Fruit fly (Drosophila melanogaster): Measurements from ENCODE around the gene CG18731.

CG18731 gene

DNA sequence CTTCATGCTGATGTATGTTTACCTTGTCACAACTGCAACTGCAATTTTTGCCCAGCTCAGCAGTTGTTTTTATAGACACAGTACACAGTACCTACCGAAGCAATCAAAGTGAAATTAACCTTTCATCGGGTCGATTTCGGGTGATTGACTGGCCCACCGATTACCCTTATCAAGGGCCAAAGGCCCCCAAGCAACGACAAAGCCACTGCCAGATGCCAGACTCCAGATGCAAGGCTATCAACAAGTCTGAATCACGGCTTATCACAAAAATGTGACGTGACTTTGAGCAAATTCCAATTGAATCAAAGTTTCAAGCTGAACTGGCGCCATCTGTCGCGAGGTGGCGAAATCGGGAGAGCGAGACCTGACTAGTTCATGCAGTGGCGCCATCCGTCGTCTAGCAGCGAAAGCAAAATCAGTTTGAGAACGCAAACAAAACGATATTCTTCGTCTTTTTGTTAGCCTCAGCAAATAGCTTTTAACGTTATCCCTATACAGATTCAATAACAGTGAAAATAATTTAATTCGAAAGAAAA is 8.0 kb upstream of the CG18731 start, which contains the start of gene Obp99b (continued):
- TF ChIP-seq dysf (GFP tag; IDR thresholded peaks at IDR 0.05), result peak; percentile 80
- TF ChIP-seq unpg (GFP tag; optimal IDR thresholded peaks at IDR 0.05), result peak; percentile 80
- peak; percentile 82 for TF ChIP-seq CG4707 (GFP tag; optimal IDR thresholded peaks at IDR 0.05)
- TF ChIP-seq Gug (GFP tag; IDR thresholded peaks at IDR 0.05), result peak; percentile 53; the same call in 3 of the 4 replicates
- TF ChIP-seq Hr51 (GFP tag; optimal IDR thresholded peaks at IDR 0.05), result peak; percentile 42 to 66
- TF ChIP-seq ssp (GFP tag; IDR thresholded peaks at IDR 0.05), result peak; percentile 67
- peak; percentile 66 for TF ChIP-seq CG4854 (GFP tag; optimal IDR thresholded peaks at IDR 0.05)
- TF ChIP-seq sr (GFP tag; IDR thresholded peaks at IDR 0.05), result peak; percentile 73; the same call in 2 of the 3 replicates
- peak; percentile 14 for TF ChIP-seq CG31388 (GFP tag; optimal IDR thresholded peaks at IDR 0.05)
- TF ChIP-seq Hsf (GFP tag; optimal IDR thresholded peaks at IDR 0.05), result peak; percentile 84
- TF ChIP-seq HLH3B (GFP tag; IDR thresholded peaks at IDR 0.05), result peak; percentile 80
- peak; percentile 5 for TF ChIP-seq CG10565 (GFP tag; optimal IDR thresholded peaks at IDR 0.05)
- no peak for TF ChIP-seq Hr78 (GFP tag; optimal IDR thresholded peaks at IDR 0.05)
- no peak for TF ChIP-seq Fer1 (GFP tag; optimal IDR thresholded peaks at IDR 0.05)
- TF ChIP-seq CG4404 (GFP tag; IDR thresholded peaks at IDR 0.05), result peak; percentile 53
- TF ChIP-seq Xbp1 (GFP tag; optimal IDR thresholded peaks at IDR 0.05), result peak; percentile 88
- TF ChIP-seq pum (GFP tag; optimal IDR thresholded peaks at IDR 0.05), result peak; percentile 68
- peak; percentile 90 for TF ChIP-seq H15 (GFP tag; IDR thresholded peaks at IDR 0.05)
- peak; percentile 63 for TF ChIP-seq Dad (GFP tag; optimal IDR thresholded peaks at IDR 0.05)
- no peak for TF ChIP-seq CG6272 (GFP tag; IDR thresholded peaks at IDR 0.05)
- peak; percentile 96 for TF ChIP-seq ci (GFP tag; IDR thresholded peaks at IDR 0.05)
- peak; percentile 82 for TF ChIP-seq dmrt99B (tag; optimal IDR thresholded peaks at IDR 0.05)
- TF ChIP-seq CG15601 (tag; optimal IDR thresholded peaks at IDR 0.05), result peak; percentile 62
- TF ChIP-seq CG30403 (GFP tag; optimal IDR thresholded peaks at IDR 0.05), result peak; percentile 18
- peak; percentile 65 for TF ChIP-seq CG18764 (GFP tag; optimal IDR thresholded peaks at IDR 0.05)
- peak; percentile 35 for TF ChIP-seq Ssrp (tag; optimal IDR thresholded peaks at IDR 0.05)
- TF ChIP-seq sens-2 (GFP tag; IDR thresholded peaks at IDR 0.05), result peak; percentile 90
- TF ChIP-seq pros (GFP tag; optimal IDR thresholded peaks at IDR 0.05), result no peak
- peak; percentile 60 for TF ChIP-seq CG12942 (GFP tag; optimal IDR thresholded peaks at IDR 0.05)
- TF ChIP-seq CG2712 (tag; optimal IDR thresholded peaks at IDR 0.05), result peak; percentile 70
- TF ChIP-seq CG16863 (GFP tag; optimal IDR thresholded peaks at IDR 0.05), result peak; percentile 85
- TF ChIP-seq CG7271 (tag; optimal IDR thresholded peaks at IDR 0.05), result peak; percentile 79
- no peak for TF ChIP-seq luna (GFP tag; optimal IDR thresholded peaks at IDR 0.05)
- TF ChIP-seq crol (GFP tag; IDR thresholded peaks at IDR 0.05), result 0 out of 2 replicates have a peak, but pooled peaks have one; percentile 28
- TF ChIP-seq HLHmδ (GFP tag; optimal IDR thresholded peaks at IDR 0.05), result peak; percentile 99
- peak; percentile 71 for TF ChIP-seq Nf-YA (GFP tag; IDR thresholded peaks at IDR 0.05)
- TF ChIP-seq schlank (tag; optimal IDR thresholded peaks at IDR 0.05), result peak; percentile 55
- TF ChIP-seq dpn (GFP tag; optimal IDR thresholded peaks at IDR 0.05), result peak; percentile 76 to 78
- TF ChIP-seq CG33557 (GFP tag; optimal IDR thresholded peaks at IDR 0.05), result peak; percentile 77
- TF ChIP-seq row (GFP tag; IDR thresholded peaks at IDR 0.05), result peak; percentile 29; the same call in 1 of the 3 replicates
- no peak for TF ChIP-seq br (optimal IDR thresholded peaks at IDR 0.05)
- TF ChIP-seq sqz (GFP tag; optimal IDR thresholded peaks at IDR 0.05), result peak; percentile 85
- TF ChIP-seq sima (GFP tag; optimal IDR thresholded peaks at IDR 0.05), result no peak
- TF ChIP-seq CG8290 (GFP tag; optimal IDR thresholded peaks at IDR 0.05), result peak; percentile 44
- peak; percentile 73 to 87 for TF ChIP-seq CG8290 (tag; optimal IDR thresholded peaks at IDR 0.05)
- TF ChIP-seq CG2889 (GFP tag; IDR thresholded peaks at IDR 0.05), result no peak
- peak; percentile 11 for TF ChIP-seq CG8924 (tag; optimal IDR thresholded peaks at IDR 0.05)
- peak; percentile 25 for TF ChIP-seq Nf-YC (tag; optimal IDR thresholded peaks at IDR 0.05)
- no peak for TF ChIP-seq dan (GFP tag; IDR thresholded peaks at IDR 0.05)
- no peak for TF ChIP-seq Tbp (GFP tag; optimal IDR thresholded peaks at IDR 0.05)
- peak; percentile 54 for TF ChIP-seq CG14667 (GFP tag; IDR thresholded peaks at IDR 0.05)
- peak; percentile 14 for TF ChIP-seq CG4282 (GFP tag; optimal IDR thresholded peaks at IDR 0.05)

Measured in whole organism, embryonic.